Fruit fly (Drosophila melanogaster) whole organism, larva: Measurements from ENCODE around the gene Osi10b.

Experiments used
- noc ChIP-seq: fragments of 200-800 bp; sonication (Bioruptor generic); optimal IDR thresholded peaks from 3 replicates; lab custom pipeline; 2019; ENCODE audit warnings: missing biosample characterization, mild to moderate bottlenecking, missing genetic modification characterization, moderate library complexity

Osi10b gene

DNA sequence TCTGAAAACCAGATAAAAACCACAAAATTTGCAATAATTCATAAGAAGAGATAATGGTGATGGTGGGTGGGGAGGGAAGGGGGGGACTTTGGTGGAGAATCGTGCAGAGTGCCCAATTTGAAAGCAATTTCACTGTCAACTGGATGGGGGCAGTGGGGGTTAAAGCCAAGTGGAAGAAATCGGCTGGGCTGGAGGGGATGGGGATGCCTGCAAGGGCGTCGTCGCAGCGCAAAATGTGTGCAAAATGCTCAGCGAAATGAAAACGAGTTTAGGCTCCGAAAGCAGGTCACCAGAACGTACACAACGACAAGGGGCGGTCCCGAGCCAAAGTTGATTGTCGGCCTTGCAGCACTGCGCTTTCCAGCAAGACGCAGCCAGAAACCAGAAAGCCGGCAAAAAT is 13.2 kb upstream of the Osi10b start:
- no peak for TF ChIP-seq noc (tag; lab: Kevin White, UChicago)

DNA sequence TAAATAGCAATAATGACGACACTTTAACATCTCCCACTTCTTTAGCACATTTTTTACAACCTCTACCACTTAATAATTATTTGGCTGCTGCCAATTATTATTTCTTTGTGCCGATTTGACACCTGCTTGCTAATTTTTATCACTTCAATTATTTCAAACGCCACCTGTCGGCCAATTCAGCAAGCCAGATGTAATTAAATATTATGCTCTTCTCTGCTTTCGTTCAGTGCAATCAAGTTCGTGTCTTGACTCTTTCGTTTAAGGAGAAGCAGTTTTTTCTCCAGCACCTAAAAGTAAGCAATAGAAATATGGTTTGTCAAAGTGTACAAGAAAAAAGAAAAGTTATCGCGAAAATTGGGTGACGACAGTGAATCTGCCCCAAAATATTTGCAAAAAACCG is 11.6 kb upstream of the Osi10b start:
- TF ChIP-seq noc (tag; lab: Kevin White, UChicago), result no peak

DNA sequence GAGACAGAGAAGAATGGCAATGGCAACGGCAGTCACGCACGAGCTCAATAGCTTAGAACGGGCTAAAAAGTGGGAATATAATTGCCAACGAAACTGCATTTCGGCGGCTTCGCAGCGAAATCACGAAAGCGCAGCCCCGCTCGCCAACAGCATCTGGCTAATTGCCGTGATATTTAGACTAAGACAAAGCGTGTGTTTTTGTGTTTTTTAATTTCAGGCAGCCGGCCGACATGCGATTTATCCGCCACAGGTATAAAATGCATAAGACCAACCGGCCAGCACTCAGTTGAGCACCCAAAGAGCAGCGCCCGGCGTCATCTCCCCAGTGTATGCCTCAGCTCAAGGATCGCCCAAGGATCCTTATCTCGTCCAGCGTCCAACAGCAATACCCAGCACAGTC is 11.1 kb upstream of the Osi10b start, which contains the start of gene Osi8:
Gene Osi8 (plus strand): TSS at position 301 of the 400 bp plus-strand sequence.
- no peak for TF ChIP-seq noc (tag; lab: Kevin White, UChicago)

- no peak for TF ChIP-seq noc (tag; lab: Kevin White, UChicago)
These were observed 6.2 kb upstream of the Osi10b start, which contains the start of gene Osi9 for dm6 chr3R:6259837-6260236. TSS of gene Osi9 (plus strand) at chr3R:6260211.

DNA sequence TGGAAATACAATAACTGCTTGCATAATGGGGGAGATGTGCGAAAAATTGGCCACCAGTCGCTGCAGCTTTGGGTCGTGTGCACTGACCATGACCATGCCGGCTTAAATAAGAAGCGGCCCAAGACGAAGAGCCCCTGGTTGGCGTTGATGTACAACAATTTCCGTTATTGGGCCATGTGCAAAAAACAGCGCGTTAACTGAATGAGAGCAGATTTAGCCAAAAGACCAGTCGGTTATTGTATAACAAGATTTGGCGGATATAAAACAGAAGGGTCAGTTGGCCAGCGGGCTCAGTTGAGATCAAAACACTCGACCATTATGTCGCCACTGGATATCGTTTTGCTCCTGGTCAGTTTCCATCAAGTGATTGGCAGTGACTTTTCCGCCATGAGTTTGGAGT is 2.3 kb upstream of the Osi10b start, which contains the start of gene Osi10a:
Gene Osi10a (plus strand): TSS at position 301 of the 400 bp plus-strand sequence.
- TF ChIP-seq noc (tag; lab: Kevin White, UChicago), result no peak

- no peak for TF ChIP-seq noc (tag; lab: Kevin White, UChicago)
These were observed 2.7 kb downstream of the Osi10b start, which contains the start of gene Osi11 for dm6 chr3R:6268657-6269056. TSS of gene Osi11 (minus strand) at chr3R:6268757.

DNA sequence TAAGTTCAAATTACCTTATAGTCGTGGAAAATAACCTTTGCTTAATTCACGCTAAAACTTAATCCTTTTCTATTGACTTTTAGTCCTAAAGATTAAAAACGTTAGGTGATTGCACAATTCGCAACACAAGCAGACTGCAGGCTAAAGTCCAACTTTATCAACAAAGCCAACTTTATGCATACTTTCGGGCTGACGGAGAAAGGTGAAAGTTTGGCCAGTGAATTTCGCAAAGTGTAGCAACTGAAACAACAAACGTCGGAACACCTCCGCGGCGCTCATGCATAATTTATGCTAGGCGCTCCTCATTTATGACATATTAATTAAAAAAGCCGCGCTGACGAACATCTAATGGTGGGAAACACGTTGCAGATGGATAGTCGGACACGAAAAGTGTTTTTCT is 4.0 kb downstream of the Osi10b start:
- no peak for TF ChIP-seq noc (tag; lab: Kevin White, UChicago)

dm6 chr3R:6278231-6278630 is 12.2 kb downstream of the Osi10b start, which contains the start of gene Osi12:
TSS of gene Osi12 (plus strand) at chr3R:6278531.
- TF ChIP-seq noc (tag; lab: Kevin White, UChicago), result no peak

- no peak for TF ChIP-seq noc (tag; lab: Kevin White, UChicago)
These were observed 19.1 kb downstream of the Osi10b start, which contains the start of gene CG15597 for dm6 chr3R:6285100-6285499. TSS of gene CG15597 (minus strand) at chr3R:6285200.

DNA sequence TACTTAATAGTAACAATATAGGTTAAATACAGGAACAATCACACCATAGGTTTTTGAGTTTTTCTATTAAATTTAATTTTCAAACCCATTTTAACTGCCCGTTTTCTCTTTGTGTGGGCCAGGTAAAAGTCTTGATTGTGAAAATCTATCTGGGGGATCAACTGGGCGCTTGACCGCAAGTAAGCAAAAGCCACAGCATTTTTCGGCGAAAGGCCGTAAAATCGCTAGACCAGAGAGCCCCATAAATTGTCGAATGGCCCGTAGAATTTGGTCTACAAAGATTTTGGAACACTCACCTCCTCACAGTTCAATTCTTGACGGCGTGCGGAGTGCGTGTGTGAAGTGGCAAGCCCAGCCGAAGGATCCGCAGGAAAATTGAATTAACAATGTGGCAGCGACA is 21.4 kb downstream of the Osi10b start, which contains the start of gene CG15594:
Gene CG15594 (plus strand): TSS at position 301 of the 400 bp plus-strand sequence.
- TF ChIP-seq noc (tag; lab: Kevin White, UChicago), result no peak

DNA sequence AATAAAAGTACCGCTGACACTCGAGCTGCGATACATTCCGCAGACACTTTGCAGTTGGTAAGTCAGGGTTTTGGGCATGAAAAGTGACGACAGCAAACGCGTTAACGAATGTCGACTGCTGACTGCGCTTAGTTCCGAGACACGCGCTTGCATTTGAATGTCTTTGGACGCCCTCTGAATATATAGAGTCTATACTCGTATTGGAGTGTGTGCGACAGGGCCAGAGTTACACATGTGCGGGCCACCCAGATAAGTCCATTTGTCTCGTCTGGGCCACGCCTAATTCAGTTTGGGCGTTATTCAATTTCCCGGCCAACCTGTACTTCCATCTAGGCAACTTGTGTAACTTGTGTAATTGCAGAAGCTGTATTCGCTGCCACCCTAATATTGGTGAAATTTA is 24.3 kb downstream of the Osi10b start:
- TF ChIP-seq noc (tag; lab: Kevin White, UChicago), result no peak

dm6 chr3R:6291437-6291836 is 25.4 kb downstream of the Osi10b start, which contains the start of gene Osi13:
TSS of gene Osi13 (plus strand) at chr3R:6291737.
- no peak for TF ChIP-seq noc (tag; lab: Kevin White, UChicago)

- no peak for TF ChIP-seq noc (tag; lab: Kevin White, UChicago)
These were observed 28.1 kb downstream of the Osi10b start for dm6 chr3R:6294046-6294445.

- TF ChIP-seq noc (tag; lab: Kevin White, UChicago), result no peak
These were observed 31.2 kb downstream of the Osi10b start for dm6 chr3R:6297164-6297563.

DNA sequence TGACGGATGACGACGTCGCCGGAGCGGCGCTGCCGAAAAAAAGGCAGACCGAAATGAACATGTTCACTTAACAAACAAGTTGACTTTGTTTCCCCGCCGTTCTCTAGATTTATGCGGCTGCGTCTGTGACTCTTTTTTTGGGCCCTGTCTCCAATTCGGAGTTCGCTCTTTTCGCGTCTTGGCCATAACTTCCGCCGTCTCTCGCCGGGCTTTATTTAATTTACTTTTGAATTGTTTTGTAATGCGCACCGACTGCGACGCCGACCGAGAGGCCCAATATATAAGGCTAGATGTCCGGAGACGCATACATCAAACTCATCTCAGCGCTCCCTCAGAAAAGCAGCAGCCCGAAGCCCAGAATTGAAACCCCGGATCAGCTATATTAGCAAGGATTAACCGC is 32.8 kb downstream of the Osi10b start, which contains the start of gene Osi14:
Gene Osi14 (plus strand): TSS at position 301 of the 400 bp plus-strand sequence.
- no peak for TF ChIP-seq noc (tag; lab: Kevin White, UChicago)

DNA sequence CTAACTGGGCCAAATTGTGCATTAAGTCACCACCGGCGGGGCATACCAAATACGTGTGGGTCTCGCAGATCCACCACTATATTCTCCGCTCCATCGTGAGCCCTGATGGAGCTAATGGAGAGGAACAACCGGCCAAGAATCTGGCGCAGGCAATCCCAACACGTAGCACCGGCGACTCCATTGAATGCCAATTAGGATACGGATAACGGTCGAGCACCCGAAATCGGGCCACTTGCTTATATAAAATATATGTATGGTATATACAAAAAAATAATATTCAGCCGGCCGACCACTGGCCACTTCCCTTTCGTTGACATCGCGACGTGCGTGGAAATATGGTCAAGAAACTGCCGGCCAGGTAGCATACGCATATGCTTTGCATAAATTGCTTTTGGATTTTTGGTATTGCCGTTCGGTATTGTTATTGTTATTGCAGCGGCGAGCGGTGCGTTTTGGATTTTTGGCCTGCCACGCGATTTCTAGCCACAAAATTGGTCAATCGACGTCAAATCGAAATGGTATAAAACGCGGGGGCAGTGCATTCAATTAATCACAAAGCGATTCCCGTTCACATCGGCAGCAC is 35.4 kb downstream of the Osi10b start, which contains the start of gene Osi15:
Gene Osi15 (plus strand): TSS at position 548 of the 583 bp plus-strand sequence.
- no peak for TF ChIP-seq noc (tag; lab: Kevin White, UChicago)

DNA sequence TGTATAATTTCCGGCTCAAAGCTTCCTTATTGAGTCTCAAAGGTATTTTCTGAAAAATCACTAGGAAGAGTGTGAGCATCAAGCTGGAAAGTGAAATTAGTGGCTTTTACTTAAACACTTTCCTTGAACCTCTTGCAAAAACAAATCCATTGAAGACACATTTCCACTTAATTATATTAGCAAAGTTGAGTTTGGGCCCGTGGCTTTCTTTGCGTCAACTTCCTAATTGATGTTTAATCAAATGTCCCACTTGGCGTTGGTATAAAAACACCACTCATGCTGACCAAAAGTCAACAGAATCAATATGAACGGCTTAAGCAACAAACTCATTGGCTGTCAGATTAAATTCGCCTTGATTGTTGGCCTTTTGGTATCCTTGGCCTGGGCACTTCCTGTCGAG is 37.7 kb downstream of the Osi10b start, which contains the start of gene CG46396:
Gene CG46396 (plus strand): TSS at position 301 of the 400 bp plus-strand sequence.
- no peak for TF ChIP-seq noc (tag; lab: Kevin White, UChicago)
